Worm (Caenorhabditis elegans) whole organism, mixed stage, embryonic: Measurements from ENCODE around the gene F43D2.6.

ENCODE experiments used
- M03D4.4 ChIP-seq: sonication (generic microtip); optimal IDR thresholded peaks from 2 replicates; lab custom pipeline; 2017; ENCODE audit warnings: mild to moderate bottlenecking, missing genetic modification characterization, missing compliant biosample characterization
- drap-1 ChIP-seq: fragments of 200-800 bp; sonication (Bioruptor generic); optimal IDR thresholded peaks from 3 replicates; lab custom pipeline; 2018; ENCODE audit warnings: mild to moderate bottlenecking, missing genetic modification characterization, missing compliant biosample characterization
- elt-1 ChIP-seq: sonication (generic microtip); optimal IDR thresholded peaks from 2 replicates; lab custom pipeline; 2017; ENCODE audit warnings: missing genetic modification characterization, mild to moderate bottlenecking, missing compliant biosample characterization, antibody characterized with exemption, moderate library complexity, borderline replicate concordance; ENCODE audit not compliant: insufficient read depth
- lin-13 ChIP-seq: fragments of 150-350 bp; optimal IDR thresholded peaks from 2 replicates; lab custom pipeline; 2014; ENCODE audit warnings: missing biosample characterization, missing genetic modification characterization
- lsy-2 ChIP-seq: fragments of 150-350 bp; optimal IDR thresholded peaks from 2 replicates; lab custom pipeline; 2014; ENCODE audit warnings: missing biosample characterization, missing genetic modification characterization
- mab-5 ChIP-seq: fragments of 150-350 bp; optimal IDR thresholded peaks from 2 replicates; lab custom pipeline; 2014; ENCODE audit warnings: missing biosample characterization, missing genetic modification characterization
- mep-1 ChIP-seq: fragments of 150-350 bp; optimal IDR thresholded peaks from 2 replicates; lab custom pipeline; 2017; ENCODE audit warnings: missing biosample characterization, missing genetic modification reagents, missing genetic modification characterization, inconsistent platforms
- nhr-12 ChIP-seq: fragments of 150-350 bp; optimal IDR thresholded peaks from 2 replicates; lab custom pipeline; 2014; ENCODE audit warnings: missing biosample characterization, missing genetic modification characterization
- nhr-2 ChIP-seq: fragments of 150-350 bp; optimal IDR thresholded peaks from 2 replicates; lab custom pipeline; 2014; ENCODE audit warnings: missing biosample characterization, missing genetic modification characterization
- nhr-237 ChIP-seq: fragments of 150-350 bp; optimal IDR thresholded peaks from 2 replicates; lab custom pipeline; 2014; ENCODE audit warnings: missing biosample characterization, missing genetic modification characterization
- nhr-28 ChIP-seq: fragments of 150-350 bp; optimal IDR thresholded peaks from 2 replicates; lab custom pipeline; 2014; ENCODE audit warnings: missing biosample characterization, missing genetic modification characterization
- sptf-1 ChIP-seq: sonication (generic microtip); optimal IDR thresholded peaks from 2 replicates; lab custom pipeline; 2017; ENCODE audit warnings: mild to moderate bottlenecking, missing genetic modification characterization, moderate library complexity, missing compliant biosample characterization
- unc-62 ChIP-seq: fragments of 150-350 bp; optimal IDR thresholded peaks from 2 replicates; lab custom pipeline; 2014; ENCODE audit warnings: missing biosample characterization, missing genetic modification reagents, missing genetic modification characterization
- ztf-11 ChIP-seq: fragments of 150-350 bp; optimal IDR thresholded peaks from 2 replicates; lab custom pipeline; 2014; ENCODE audit warnings: missing biosample characterization, missing genetic modification characterization

- TF ChIP-seq drap-1 (GFP tag; lab: Kevin White, UChicago) (no peak), nhr-2 (no peak), nhr-12 (tag; lab: Kevin White, UChicago) (no peak), lin-13 (tag; lab: Kevin White, UChicago) (no peak), ztf-11 (tag; lab: Kevin White, UChicago) (no peak), M03D4.4 (no peak), lsy-2 (tag; lab: Kevin White, UChicago) (no peak), mep-1 (tag; lab: Kevin White, UChicago) (no peak), nhr-237 (no peak), mab-5 (tag; lab: Kevin White, UChicago) (no peak), sptf-1 (no peak), unc-62 (GFP tag; lab: Kevin White, UChicago) (no peak), nhr-28 (tag; lab: Kevin White, UChicago) (no peak), elt-1 (tag; lab: Kevin White, UChicago) (no peak)
These were observed 5.1 kb upstream of the F43D2.6 start, which contains the start of gene F43D2.7 for ce11 chrV:14640071-14640470.
